Fruit fly (Drosophila melanogaster) whole organism, embryonic: ENCODE measurements around the gene orion.

Experiments
- Adf1 ChIP-seq: fragments of 200-800 bp; sonication (Bioruptor generic); IDR thresholded peaks from 2 replicates; pipeline ENCODE4 v1.3.6; 2022; ENCODE audit warnings: missing biosample characterization, missing genetic modification characterization
- Bgb ChIP-seq: fragments of 200-800 bp; sonication (Bioruptor generic); IDR thresholded peaks from 2 replicates; pipeline ENCODE4 v1.3.6; 2022; ENCODE audit warnings: missing biosample characterization, missing genetic modification characterization; ENCODE audit not compliant: partially characterized antibody
- Bteb2 ChIP-seq: fragments of 200-800 bp; sonication (Bioruptor generic); optimal IDR thresholded peaks from 2 replicates; lab custom pipeline; 2016; ENCODE audit warnings: missing biosample characterization, missing genetic modification characterization
- C15 ChIP-seq: fragments of 200-800 bp; sonication (Bioruptor generic); IDR thresholded peaks from 3 replicates; pipeline ENCODE4 v1.3.6; 2022; ENCODE audit warnings: missing biosample characterization, missing genetic modification characterization
- CG10267 ChIP-seq: fragments of 200-800 bp; sonication (Bioruptor generic); optimal IDR thresholded peaks from 2 replicates; lab custom pipeline; 2018; ENCODE audit warnings: missing biosample characterization, mild to moderate bottlenecking, missing genetic modification characterization, moderate library complexity
- CG10543 ChIP-seq: fragments of 200-800 bp; sonication (Bioruptor generic); optimal IDR thresholded peaks from 3 replicates; lab custom pipeline; 2017; ENCODE audit warnings: missing biosample characterization, mild to moderate bottlenecking, missing genetic modification characterization, moderate library complexity
- CG10959 ChIP-seq: fragments of 200-800 bp; sonication (Bioruptor generic); IDR thresholded peaks from 2 replicates; pipeline ENCODE4 v1.3.6; 2022; ENCODE audit warnings: missing biosample characterization, missing genetic modification characterization
- CG1233 ChIP-seq: fragments of 200-800 bp; sonication (Bioruptor generic); optimal IDR thresholded peaks from 4 replicates; lab custom pipeline; 2018; ENCODE audit warnings: missing biosample characterization, mild to moderate bottlenecking, missing genetic modification characterization
- CG12391 ChIP-seq: fragments of 200-800 bp; sonication (Bioruptor generic); optimal IDR thresholded peaks from 3 replicates; lab custom pipeline; 2018; ENCODE audit warnings: missing biosample characterization, mild to moderate bottlenecking, missing genetic modification characterization, moderate library complexity
- CG12659 ChIP-seq: fragments of 200-800 bp; sonication (Bioruptor generic); optimal IDR thresholded peaks from 3 replicates; lab custom pipeline; 2017; ENCODE audit warnings: mild to moderate bottlenecking, missing biosample characterization, missing genetic modification reagents, missing genetic modification characterization
- CG13775 ChIP-seq: fragments of 200-800 bp; sonication (Bioruptor generic); optimal IDR thresholded peaks from 3 replicates; lab custom pipeline; 2017; ENCODE audit warnings: missing biosample characterization, mild to moderate bottlenecking, missing genetic modification characterization
- CG15514 ChIP-seq: fragments of 200-800 bp; sonication (Bioruptor generic); optimal IDR thresholded peaks from 3 replicates; lab custom pipeline; 2017; ENCODE audit warnings: missing biosample characterization, missing genetic modification characterization, mild to moderate bottlenecking, moderate library complexity, missing genetic modification reagents
- CG16813 ChIP-seq: fragments of 200-800 bp; sonication (Bioruptor generic); IDR thresholded peaks from 3 replicates; pipeline ENCODE4 v1.3.6; 2022; ENCODE audit warnings: missing biosample characterization, missing genetic modification characterization; ENCODE audit not compliant: partially characterized antibody
- CG17361 ChIP-seq: fragments of 200-800 bp; sonication (Bioruptor generic); IDR thresholded peaks from 3 replicates; pipeline ENCODE4 v1.3.6; 2022; ENCODE audit warnings: missing biosample characterization, missing genetic modification characterization
- CG2202 ChIP-seq: fragments of 200-800 bp; sonication (Bioruptor generic); optimal IDR thresholded peaks from 2 replicates; lab custom pipeline; 2018; ENCODE audit warnings: missing biosample characterization, mild to moderate bottlenecking, missing genetic modification characterization
- CG30020 ChIP-seq: fragments of 200-800 bp; optimal IDR thresholded peaks from 2 replicates; lab custom pipeline; 2019; ENCODE audit warnings: missing biosample characterization, mild to moderate bottlenecking, missing genetic modification characterization, moderate library complexity
- CG3065 ChIP-seq: fragments of 200-800 bp; sonication (Bioruptor generic); optimal IDR thresholded peaks from 2 replicates; lab custom pipeline; 2016; ENCODE audit warnings: missing biosample characterization, missing genetic modification characterization
- CG32767 ChIP-seq: fragments of 200-800 bp; sonication (Bioruptor generic); IDR thresholded peaks from 2 replicates; pipeline ENCODE4 v1.3.6; 2022; ENCODE audit warnings: missing biosample characterization, missing genetic modification characterization
- CG3726 ChIP-seq: fragments of 200-800 bp; sonication (Bioruptor generic); IDR thresholded peaks from 3 replicates; pipeline ENCODE4, ENCODE4 v1.3.6; 2022; ENCODE audit warnings: missing biosample characterization, missing genetic modification characterization
- CG5953 ChIP-seq: fragments of 200-800 bp; sonication (Bioruptor generic); IDR thresholded peaks from 2 replicates; pipeline ENCODE4 v1.3.6; 2022; ENCODE audit warnings: missing biosample characterization, missing genetic modification characterization
- CG6689 ChIP-seq: fragments of 200-800 bp; sonication (Bioruptor generic); IDR thresholded peaks from 2 replicates; pipeline ENCODE4 v1.3.6; 2022; ENCODE audit warnings: missing biosample characterization, missing genetic modification characterization
- CG6791 ChIP-seq: fragments of 200-800 bp; sonication (Bioruptor generic); IDR thresholded peaks from 3 replicates; pipeline ENCODE4 v1.3.6; 2022; ENCODE audit warnings: missing biosample characterization, missing genetic modification characterization; ENCODE audit not compliant: partially characterized antibody
- CG8765 ChIP-seq: fragments of 200-800 bp; sonication (Bioruptor generic); IDR thresholded peaks from 2 replicates; pipeline ENCODE4 v1.3.6; 2022; ENCODE audit warnings: missing biosample characterization, missing genetic modification characterization
- Deaf1 ChIP-seq: fragments of 200-800 bp; optimal IDR thresholded peaks from 3 replicates; lab custom pipeline; 2019; ENCODE audit warnings: missing biosample characterization, mild to moderate bottlenecking, missing genetic modification characterization, moderate library complexity
- Drgx ChIP-seq: fragments of 200-800 bp; sonication (Bioruptor generic); IDR thresholded peaks from 2 replicates; pipeline ENCODE4 v1.3.6; 2022; ENCODE audit warnings: missing biosample characterization, missing genetic modification characterization
- Gsc ChIP-seq: fragments of 200-800 bp; sonication (Bioruptor generic); IDR thresholded peaks from 2 replicates; pipeline ENCODE4 v1.3.6; 2022; ENCODE audit warnings: missing biosample characterization, missing genetic modification characterization
- Med ChIP-seq: fragments of 200-800 bp; sonication (Bioruptor generic); peaks from one replicate; lab custom pipeline; 2016; ENCODE audit warnings: missing biosample characterization, missing genetic modification characterization, mild to moderate bottlenecking, inconsistent platforms, moderate library complexity
- PHDP ChIP-seq: fragments of 200-800 bp; sonication (Bioruptor generic); optimal IDR thresholded peaks from 3 replicates; lab custom pipeline; 2018; ENCODE audit warnings: missing biosample characterization, mild to moderate bottlenecking, missing genetic modification characterization, moderate library complexity
- Taf1 ChIP-seq: fragments of 200-800 bp; sonication (Bioruptor generic); IDR thresholded peaks from 2 replicates; pipeline ENCODE4 v1.3.6; 2022; ENCODE audit warnings: missing biosample characterization, missing genetic modification characterization
- Usf ChIP-seq: fragments of 200-800 bp; sonication (Bioruptor generic); optimal IDR thresholded peaks from 2 replicates; lab custom pipeline; 2017; ENCODE audit warnings: missing genotype, missing biosample characterization, missing genetic modification characterization
- Vsx1 ChIP-seq: fragments of 200-800 bp; sonication (Bioruptor generic); optimal IDR thresholded peaks from 2 replicates; lab custom pipeline; 2017; ENCODE audit warnings: missing biosample characterization, mild to moderate bottlenecking, missing genetic modification characterization, missing genetic modification reagents
- amos ChIP-seq: fragments of 200-800 bp; sonication (Bioruptor generic); IDR thresholded peaks from 2 replicates; pipeline ENCODE4 v1.3.6; 2022; ENCODE audit warnings: missing biosample characterization, missing genetic modification characterization; ENCODE audit not compliant: partially characterized antibody
- aop ChIP-seq: fragments of 200-800 bp; sonication (Bioruptor generic); IDR thresholded peaks from 2 replicates; pipeline ENCODE4 v1.3.6; 2022; ENCODE audit warnings: missing biosample characterization, missing genetic modification characterization
- ash1 ChIP-seq: fragments of 200-800 bp; sonication (Bioruptor generic); optimal IDR thresholded peaks from 2 replicates; lab custom pipeline; 2018; ENCODE audit warnings: missing biosample characterization, mild to moderate bottlenecking, missing genetic modification characterization
- ato ChIP-seq: fragments of 200-800 bp; sonication (Bioruptor generic); IDR thresholded peaks from 2 replicates; pipeline ENCODE4 v1.3.6; 2022; ENCODE audit warnings: missing biosample characterization, missing genetic modification characterization; ENCODE audit not compliant: partially characterized antibody
- bcd ChIP-seq: fragments of 200-800 bp; sonication (Bioruptor generic); optimal IDR thresholded peaks from 2 replicates; lab custom pipeline; 2017; ENCODE audit warnings: missing biosample characterization, mild to moderate bottlenecking, missing genetic modification characterization
- btn ChIP-seq: fragments of 200-800 bp; sonication (Bioruptor generic); optimal IDR thresholded peaks from 2 replicates; lab custom pipeline; 2016; ENCODE audit warnings: missing biosample characterization, missing genetic modification characterization
- cad ChIP-seq: fragments of >200 bp; optimal IDR thresholded peaks from 2 replicates; lab custom pipeline; 2017; ENCODE audit warnings: missing biosample characterization, missing genetic modification characterization
- eyg ChIP-seq: fragments of 200-800 bp; sonication (Bioruptor generic); optimal IDR thresholded peaks from 3 replicates; lab custom pipeline; 2016; ENCODE audit warnings: missing biosample characterization, missing genetic modification characterization
- gsb ChIP-seq: fragments of 200-800 bp; sonication (Bioruptor generic); IDR thresholded peaks from 2 replicates; pipeline ENCODE4 v1.3.6; 2022; ENCODE audit warnings: missing biosample characterization, missing genetic modification characterization
- hb ChIP-seq: fragments of 200-800 bp; sonication (Bioruptor generic); IDR thresholded peaks from 3 replicates; pipeline ENCODE4 v1.3.6; 2022; ENCODE audit warnings: missing biosample characterization, missing genetic modification characterization; ENCODE audit not compliant: partially characterized antibody
- nom ChIP-seq: fragments of 200-800 bp; sonication (Bioruptor generic); optimal IDR thresholded peaks from 2 replicates; lab custom pipeline; 2017; ENCODE audit warnings: missing biosample characterization, missing genetic modification characterization, mild to moderate bottlenecking, moderate library complexity, missing genetic modification reagents
- pzg ChIP-seq: fragments of 200-800 bp; sonication (Bioruptor generic); optimal IDR thresholded peaks from 3 replicates; lab custom pipeline; 2018; ENCODE audit warnings: missing biosample characterization, mild to moderate bottlenecking, missing genetic modification characterization, moderate library complexity
- schlank ChIP-seq: fragments of 200-800 bp; sonication (Bioruptor generic); optimal IDR thresholded peaks from 2 replicates; lab custom pipeline; 2018; ENCODE audit warnings: missing biosample characterization, mild to moderate bottlenecking, missing genetic modification characterization
- sens-2 ChIP-seq: fragments of 200-800 bp; sonication (Bioruptor generic); IDR thresholded peaks from 2 replicates; pipeline ENCODE4 v1.3.6; 2022; ENCODE audit warnings: missing biosample characterization, missing genetic modification characterization
- stc ChIP-seq: fragments of 200-800 bp; sonication (Bioruptor generic); IDR thresholded peaks from 2 replicates; pipeline ENCODE4 v1.3.6; 2022; ENCODE audit warnings: missing biosample characterization, missing genetic modification characterization
- stwl ChIP-seq: fragments of 200-800 bp; sonication (Bioruptor generic); optimal IDR thresholded peaks from 3 replicates; lab custom pipeline; 2018; ENCODE audit warnings: missing biosample characterization, mild to moderate bottlenecking, missing genetic modification characterization, moderate library complexity
- zfh1 ChIP-seq: fragments of 200-800 bp; sonication (Bioruptor generic); IDR thresholded peaks from 3 replicates; pipeline ENCODE4 v1.3.6; 2022; ENCODE audit warnings: missing biosample characterization, missing genetic modification characterization

orion gene

DNA sequence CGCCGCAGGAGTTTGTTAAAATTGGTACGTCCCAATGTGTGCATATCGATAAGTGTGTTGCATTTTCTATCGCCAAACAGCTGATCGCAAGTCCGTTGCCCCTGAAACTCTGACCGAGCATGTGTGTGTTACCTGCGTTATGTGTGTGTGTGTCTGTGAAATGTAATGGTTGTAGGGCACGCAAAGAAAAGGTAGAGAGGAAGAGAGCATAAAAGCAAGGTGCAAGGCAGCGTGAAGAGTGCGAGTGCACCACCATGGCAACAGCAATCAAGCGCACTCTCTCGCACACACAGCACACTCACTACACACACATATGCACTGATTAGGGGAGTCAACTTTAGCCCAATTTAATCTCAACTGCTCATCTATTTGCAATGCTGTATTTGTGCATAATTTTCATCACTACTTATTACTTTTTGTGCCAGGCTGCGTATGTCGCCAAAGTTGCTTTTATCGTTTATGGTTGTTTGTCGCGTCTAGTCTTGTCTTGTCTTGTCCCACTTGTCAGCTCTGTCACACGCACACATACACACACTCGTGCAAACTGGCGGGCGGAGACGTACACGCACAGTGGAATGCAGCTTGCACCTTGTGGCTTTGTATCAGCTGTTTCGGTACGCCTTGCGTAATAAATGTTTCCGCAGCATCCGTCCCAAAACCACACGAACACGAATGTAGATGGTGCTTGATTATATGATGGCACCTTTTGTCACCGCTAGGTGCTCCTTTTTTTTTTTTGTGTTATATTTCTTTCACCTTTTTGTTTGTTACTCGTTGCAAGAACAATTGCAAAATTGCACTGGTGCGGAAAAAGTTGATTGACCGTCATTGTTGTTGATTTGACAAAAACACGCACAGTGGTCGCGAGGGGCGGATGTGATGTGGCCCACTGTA, 8.9 kb downstream of the orion start (continued):
- TF ChIP-seq hb, result no peak
- no peak for TF ChIP-seq amos
- TF ChIP-seq Med (GFP tag; lab: Kevin White, UChicago), result peak; percentile 92
- peak; percentile 87 for TF ChIP-seq bcd
- peak; percentile 7 for TF ChIP-seq CG15514
- peak; percentile 72 for TF ChIP-seq PHDP (tag; lab: Kevin White, UChicago)
- no peak for TF ChIP-seq Adf1 (GFP tag; lab: Robert Waterston, UW)
- peak; percentile 83 for TF ChIP-seq CG6689 (GFP tag; lab: Robert Waterston, UW)
- peak; percentile 60 for TF ChIP-seq stc
- no peak for TF ChIP-seq Bteb2 (GFP tag; lab: Kevin White, UChicago)
- no peak for TF ChIP-seq CG6791 (GFP tag; lab: Robert Waterston, UW)
- peak; percentile 83 for TF ChIP-seq CG12391 (tag; lab: Kevin White, UChicago)
- TF ChIP-seq schlank, result no peak
- no peak for TF ChIP-seq ato
- no peak for TF ChIP-seq CG8765 (GFP tag; lab: Robert Waterston, UW)
- no peak; the same call in 1 of the 2 replicates for TF ChIP-seq Bgb (GFP tag; lab: Robert Waterston, UW)
- peak; percentile 68; the same call in 1 of the 2 replicates for TF ChIP-seq CG32767 (GFP tag; lab: Robert Waterston, UW)
- TF ChIP-seq btn (GFP tag; lab: Kevin White, UChicago), result peak; percentile 59
- TF ChIP-seq gsb, result no peak
- TF ChIP-seq CG12659 (GFP tag; lab: Kevin White, UChicago), result peak; percentile 79
- TF ChIP-seq Deaf1 (tag; lab: Kevin White, UChicago), result peak; percentile 27
- no peak for TF ChIP-seq aop (GFP tag; lab: Robert Waterston, UW)
- TF ChIP-seq CG16813 (GFP tag; lab: Robert Waterston, UW), result no peak; the same call in 2 of the 3 replicates
- TF ChIP-seq CG3726 (GFP tag; lab: Robert Waterston, UW), result peak; percentile 70; the same call in 1 of the 3 replicates
- TF ChIP-seq eyg (GFP tag; lab: Kevin White, UChicago), result peak; percentile 71
- peak; percentile 68 for TF ChIP-seq Usf
- peak; percentile 77 for TF ChIP-seq CG1233 (GFP tag; lab: Kevin White, UChicago)
- peak; percentile 22 for TF ChIP-seq Vsx1
- TF ChIP-seq Taf1 (GFP tag; lab: Robert Waterston, UW), result no peak
- TF ChIP-seq pzg (GFP tag; lab: Kevin White, UChicago), result no peak
- TF ChIP-seq sens-2, result peak; percentile 56
- peak; percentile 70 for TF ChIP-seq CG10543 (GFP tag; lab: Kevin White, UChicago)
- TF ChIP-seq nom (GFP tag; lab: Kevin White, UChicago), result peak; percentile 40
- TF ChIP-seq Gsc (GFP tag; lab: Robert Waterston, UW), result no peak; the same call in none of the 2 replicates
- TF ChIP-seq CG5953 (GFP tag; lab: Robert Waterston, UW), result no peak
- TF ChIP-seq ash1 (GFP tag; lab: Kevin White, UChicago), result no peak
- TF ChIP-seq C15, result no peak; the same call in 2 of the 3 replicates
- TF ChIP-seq CG10959 (GFP tag; lab: Robert Waterston, UW), result 0 out of 2 replicates have a peak, but pooled peaks have one; percentile 32
- peak; percentile 95 for TF ChIP-seq CG17361 (GFP tag; lab: Robert Waterston, UW)
- no peak for TF ChIP-seq cad
- peak; percentile 82 for TF ChIP-seq Drgx (GFP tag; lab: Robert Waterston, UW)
- peak; percentile 53 for TF ChIP-seq CG3065 (GFP tag; lab: Kevin White, UChicago)
- no peak for TF ChIP-seq stwl (tag; lab: Kevin White, UChicago)
- peak; percentile 73 for TF ChIP-seq CG10267 (tag; lab: Kevin White, UChicago)
- TF ChIP-seq zfh1 (GFP tag; lab: Robert Waterston, UW), result peak; percentile 71
- peak; percentile 77 for TF ChIP-seq CG13775 (GFP tag; lab: Kevin White, UChicago)
- TF ChIP-seq CG30020, result peak; percentile 38
- TF ChIP-seq CG2202 (tag; lab: Kevin White, UChicago), result peak; percentile 73
